Fruit fly (Drosophila melanogaster): ENCODE results near the gene CG8036.
A peak's percentile ranks its signal among the peaks of the same experiment; 100 is the strongest.

The CG8036 gene

dm6 chr3R:8619089-8619488 lies 48.6 kb upstream of the CG8036 start (continued):
- TF ChIP-seq CG12299 (tag; optimal IDR thresholded peaks at IDR 0.05) (no peak), CoRest (tag; optimal IDR thresholded peaks at IDR 0.05) (peak; percentile 2), CG32772 (GFP tag; IDR thresholded peaks at IDR 0.05) (no peak), CG11398 (GFP tag; optimal IDR thresholded peaks at IDR 0.05) (no peak), crp (GFP tag; optimal IDR thresholded peaks at IDR 0.05) (no peak), Myb (GFP tag; optimal IDR thresholded peaks at IDR 0.05) (no peak), grau (tag; optimal IDR thresholded peaks at IDR 0.05) (no peak), CG17802 (tag; optimal IDR thresholded peaks at IDR 0.05) (no peak), fu2 (GFP tag; optimal IDR thresholded peaks at IDR 0.05) (no peak), CG42726 (GFP tag; IDR thresholded peaks at IDR 0.05; ENCODE audit: partially characterized antibody) (no peak), sqz (GFP tag; optimal IDR thresholded peaks at IDR 0.05) (no peak), CG11504 (tag; optimal IDR thresholded peaks at IDR 0.05) (peak; percentile 42), Ptx1 (GFP tag; IDR thresholded peaks at IDR 0.05) (peak; percentile 51), prd (optimal IDR thresholded peaks at IDR 0.05) (no peak), prd (GFP tag; IDR thresholded peaks at IDR 0.05) (peak; percentile 34; the same call in 1 of the 3 replicates), CG8924 (tag; optimal IDR thresholded peaks at IDR 0.05) (no peak), phol (tag; optimal IDR thresholded peaks at IDR 0.05) (no peak), CG34376 (GFP tag; optimal IDR thresholded peaks at IDR 0.05) (no peak), zen2 (GFP tag; IDR thresholded peaks at IDR 0.05; ENCODE audit: partially characterized antibody) (no peak), lilli (GFP tag; optimal IDR thresholded peaks at IDR 0.05) (no peak), nmo (GFP tag; optimal IDR thresholded peaks at IDR 0.05) (peak; percentile 14), CG13894 (tag; optimal IDR thresholded peaks at IDR 0.05) (peak; percentile 19), HLH54F (GFP tag; optimal IDR thresholded peaks at IDR 0.05) (no peak), CG13775 (GFP tag; optimal IDR thresholded peaks at IDR 0.05) (no peak), CG8478 (optimal IDR thresholded peaks at IDR 0.05) (no peak), CG12391 (tag; optimal IDR thresholded peaks at IDR 0.05) (no peak), HLH4C (GFP tag; IDR thresholded peaks at IDR 0.05; ENCODE audit: partially characterized antibody) (no peak), lov (optimal IDR thresholded peaks at IDR 0.05) (no peak), lov (GFP tag; IDR thresholded peaks at IDR 0.05) (0 out of 3 replicates have a peak, but pooled peaks have one; percentile 16), CG6272 (GFP tag; IDR thresholded peaks at IDR 0.05) (no peak), sr (GFP tag; IDR thresholded peaks at IDR 0.05) (no peak), CG10462 (GFP tag; optimal IDR thresholded peaks at IDR 0.05) (no peak), jing (GFP tag; optimal IDR thresholded peaks at IDR 0.05) (no peak), repo (GFP tag; optimal IDR thresholded peaks at IDR 0.05) (no peak), Ravus (GFP tag; IDR thresholded peaks at IDR 0.05) (no peak), fd3F (GFP tag; optimal IDR thresholded peaks at IDR 0.05) (no peak), Hr3 (GFP tag; optimal IDR thresholded peaks at IDR 0.05) (no peak), wor (GFP tag; IDR thresholded peaks at IDR 0.05) (no peak), CG6683 (GFP tag; optimal IDR thresholded peaks at IDR 0.05) (no peak), MTF-1 (GFP tag; optimal IDR thresholded peaks at IDR 0.05; ENCODE audit: borderline replicate concordance) (no peak), stc (GFP tag; IDR thresholded peaks at IDR 0.05) (0 out of 2 replicates have a peak, but pooled peaks have one; percentile 18), tap (tag; optimal IDR thresholded peaks at IDR 0.05) (peak; percentile 43), NfI (GFP tag; optimal IDR thresholded peaks at IDR 0.05) (no peak), CG8388 (GFP tag; optimal IDR thresholded peaks at IDR 0.05) (no peak), row (GFP tag; IDR thresholded peaks at IDR 0.05) (peak; percentile 47; the same call in 1 of the 3 replicates), Six4 (GFP tag; optimal IDR thresholded peaks at IDR 0.05) (no peak), H2.0 (GFP tag; IDR thresholded peaks at IDR 0.05) (no peak), ftz-f1 (GFP tag; optimal IDR thresholded peaks at IDR 0.05) (no peak), Dad (GFP tag; optimal IDR thresholded peaks at IDR 0.05) (no peak), ind (GFP tag; optimal IDR thresholded peaks at IDR 0.05) (no peak), tgo (GFP tag; IDR thresholded peaks at IDR 0.05) (peak; percentile 42; the same call in 2 of the 3 replicates), CG30020 (tag; optimal IDR thresholded peaks at IDR 0.05) (no peak)

Measured in whole organism, embryonic.